Worm (Caenorhabditis elegans): ENCODE data around the gene C27C12.4.

ce11 chrX:14806936-14807335 lies 47.0 kb upstream of the C27C12.4 start, which contains the start of gene F42D1.4:
- no peak for TF ChIP-seq snpc-4 (tag; optimal IDR thresholded peaks at IDR 0.05)
- no peak for TF ChIP-seq pag-3 (tag; optimal IDR thresholded peaks at IDR 0.05; ENCODE audit: borderline replicate concordance, insufficient read depth)
- no peak for TF ChIP-seq egl-27 (tag; optimal IDR thresholded peaks at IDR 0.05)
